Fruit fly (Drosophila melanogaster) whole organism, prepupa: Measurements from ENCODE around the gene Spn28Db.
A peak's percentile ranks its signal among the peaks of the same experiment; 100 is the strongest.

Experiments used
- Blimp-1 ChIP-seq: fragments of 200-800 bp; sonication (Bioruptor generic); optimal IDR thresholded peaks from 3 replicates; lab custom pipeline; 2017; ENCODE audit warnings: missing biosample characterization, missing genetic modification characterization, mild to moderate bottlenecking, moderate library complexity, missing genetic modification reagents
- CG10631 ChIP-seq: fragments of 200-800 bp; sonication (Bioruptor generic); optimal IDR thresholded peaks from 2 replicates; lab custom pipeline; 2016; ENCODE audit warnings: missing biosample characterization, missing genetic modification characterization
- CG10669 ChIP-seq: fragments of 200-800 bp; sonication (Bioruptor generic); optimal IDR thresholded peaks from 3 replicates; lab custom pipeline; 2018; ENCODE audit warnings: missing biosample characterization, mild to moderate bottlenecking, missing genetic modification characterization, moderate library complexity
- CG11762 ChIP-seq: fragments of 200-800 bp; sonication (Bioruptor generic); optimal IDR thresholded peaks from 3 replicates; lab custom pipeline; 2016; ENCODE audit warnings: missing biosample characterization, missing genetic modification characterization; ENCODE audit not compliant: insufficient read depth
- CG11902 ChIP-seq: fragments of 200-800 bp; sonication (Bioruptor generic); optimal IDR thresholded peaks from 3 replicates; lab custom pipeline; 2016; ENCODE audit warnings: missing biosample characterization, missing genetic modification characterization
- CG15336 ChIP-seq: fragments of 200-800 bp; sonication (Bioruptor generic); IDR thresholded peaks from 2 replicates; pipeline ENCODE4 v1.3.6; 2022; ENCODE audit warnings: missing biosample characterization, missing genetic modification characterization
- CG16779 ChIP-seq: fragments of 200-800 bp; sonication (Bioruptor generic); optimal IDR thresholded peaks from 3 replicates; lab custom pipeline; 2017; ENCODE audit warnings: missing biosample characterization, mild to moderate bottlenecking, missing genetic modification characterization
- CG3032 ChIP-seq: fragments of 200-800 bp; optimal IDR thresholded peaks from 2 replicates; lab custom pipeline; 2019; ENCODE audit warnings: missing biosample characterization, mild to moderate bottlenecking, missing genetic modification characterization, moderate library complexity
- CG31627 ChIP-seq: fragments of 200-800 bp; sonication (Bioruptor generic); optimal IDR thresholded peaks from 3 replicates; lab custom pipeline; 2016; ENCODE audit warnings: missing biosample characterization, missing genetic modification characterization
- CG32006 ChIP-seq: fragments of 200-800 bp; sonication (Bioruptor generic); optimal IDR thresholded peaks from 3 replicates; lab custom pipeline; 2017; ENCODE audit warnings: missing biosample characterization, mild to moderate bottlenecking, missing genetic modification characterization
- CG34406 ChIP-seq: fragments of 200-800 bp; sonication (Bioruptor generic); optimal IDR thresholded peaks from 3 replicates; lab custom pipeline; 2016; ENCODE audit warnings: missing biosample characterization, missing genetic modification characterization
- CG3919 ChIP-seq: fragments of 200-800 bp; sonication (Bioruptor generic); optimal IDR thresholded peaks from 3 replicates; lab custom pipeline; 2016; ENCODE audit warnings: missing biosample characterization, missing genetic modification characterization
- CG4318 ChIP-seq: fragments of 200-800 bp; sonication (Bioruptor generic); optimal IDR thresholded peaks from 3 replicates; lab custom pipeline; 2017; ENCODE audit warnings: missing biosample characterization, mild to moderate bottlenecking, missing genetic modification characterization
- CG6163 ChIP-seq: fragments of 200-800 bp; sonication (Bioruptor generic); IDR thresholded peaks from 3 replicates; pipeline ENCODE4 v1.3.6; 2022; ENCODE audit warnings: missing biosample characterization, missing genetic modification characterization
- CG6276 ChIP-seq: fragments of 200-800 bp; sonication (Bioruptor generic); optimal IDR thresholded peaks from 2 replicates; lab custom pipeline; 2017; ENCODE audit warnings: missing biosample characterization, mild to moderate bottlenecking, missing genetic modification characterization
- CG6792 ChIP-seq: fragments of 200-800 bp; sonication (Bioruptor generic); optimal IDR thresholded peaks from 3 replicates; lab custom pipeline; 2016; ENCODE audit warnings: missing biosample characterization, missing genetic modification characterization
- CG6808 ChIP-seq: fragments of 200-800 bp; sonication (Bioruptor generic); optimal IDR thresholded peaks from 3 replicates; lab custom pipeline; 2017; ENCODE audit warnings: missing biosample characterization, missing genetic modification characterization, mild to moderate bottlenecking, moderate library complexity, missing genetic modification reagents
- CG6854 ChIP-seq: fragments of 200-800 bp; sonication (Bioruptor generic); optimal IDR thresholded peaks from 2 replicates; lab custom pipeline; 2017; ENCODE audit warnings: missing biosample characterization, mild to moderate bottlenecking, missing genetic modification characterization
- CG8119 ChIP-seq: fragments of 200-800 bp; sonication (Bioruptor generic); IDR thresholded peaks from 3 replicates; pipeline ENCODE4 v1.3.6; 2022; ENCODE audit warnings: missing biosample characterization, missing genetic modification characterization
- CG8319 ChIP-seq: fragments of 200-800 bp; sonication (Bioruptor generic); optimal IDR thresholded peaks from 3 replicates; lab custom pipeline; 2016; ENCODE audit warnings: missing biosample characterization, missing genetic modification characterization
- CG8632 ChIP-seq: fragments of 200-800 bp; sonication (Bioruptor generic); optimal IDR thresholded peaks from 3 replicates; lab custom pipeline; 2016; ENCODE audit warnings: missing biosample characterization, missing genetic modification characterization
- Eip75B ChIP-seq: fragments of 200-800 bp; sonication (Bioruptor generic); optimal IDR thresholded peaks from 3 replicates; lab custom pipeline; 2016; ENCODE audit warnings: missing biosample characterization, missing genetic modification characterization
- Eip93F ChIP-seq: fragments of 200-800 bp; sonication (Bioruptor generic); optimal IDR thresholded peaks from 2 replicates; lab custom pipeline; 2016; ENCODE audit warnings: missing biosample characterization, mild to moderate bottlenecking, missing genetic modification characterization
- Ets21C ChIP-seq: fragments of 200-800 bp; sonication (Bioruptor generic); optimal IDR thresholded peaks from 3 replicates; lab custom pipeline; 2016; ENCODE audit warnings: missing biosample characterization, missing genetic modification characterization
- Gug ChIP-seq: fragments of 200-800 bp; sonication (Bioruptor generic); IDR thresholded peaks from 2 replicates; pipeline ENCODE4 v1.3.6; 2022; ENCODE audit warnings: missing biosample characterization, missing genetic modification characterization
- Hr39 ChIP-seq: fragments of 200-800 bp; sonication (Bioruptor generic); optimal IDR thresholded peaks from 2 replicates; lab custom pipeline; 2016; ENCODE audit warnings: missing biosample characterization, missing genetic modification characterization
- Hr4 ChIP-seq: fragments of 200-800 bp; sonication (Bioruptor generic); optimal IDR thresholded peaks from 3 replicates; lab custom pipeline; 2016; ENCODE audit warnings: missing biosample characterization, missing genetic modification characterization
- Lpt ChIP-seq: fragments of 200-800 bp; sonication (Bioruptor generic); optimal IDR thresholded peaks from 3 replicates; lab custom pipeline; 2016; ENCODE audit warnings: missing biosample characterization, missing genetic modification characterization
- OdsH ChIP-seq: fragments of 200-800 bp; sonication (Bioruptor generic); optimal IDR thresholded peaks from 3 replicates; lab custom pipeline; 2016; ENCODE audit warnings: missing biosample characterization, missing genetic modification characterization
- Smox ChIP-seq: fragments of 200-800 bp; sonication (Bioruptor generic); optimal IDR thresholded peaks from 3 replicates; lab custom pipeline; 2016; ENCODE audit warnings: missing biosample characterization, missing genetic modification characterization
- Sox102F ChIP-seq: fragments of 200-800 bp; sonication (Bioruptor generic); optimal IDR thresholded peaks from 2 replicates; lab custom pipeline; 2016; ENCODE audit warnings: missing biosample characterization, mild to moderate bottlenecking, missing genetic modification characterization
- Sox14 ChIP-seq: fragments of 200-800 bp; sonication (Bioruptor generic); optimal IDR thresholded peaks from 3 replicates; lab custom pipeline; 2016; ENCODE audit warnings: missing biosample characterization, missing genetic modification characterization
- achi ChIP-seq: fragments of 200-800 bp; sonication (Bioruptor generic); optimal IDR thresholded peaks from 3 replicates; lab custom pipeline; 2016; ENCODE audit warnings: missing biosample characterization, missing genetic modification characterization
- acj6 ChIP-seq: fragments of 200-800 bp; sonication (Bioruptor generic); optimal IDR thresholded peaks from 3 replicates; lab custom pipeline; 2016; ENCODE audit warnings: missing biosample characterization, missing genetic modification characterization
- dac ChIP-seq: fragments of 200-800 bp; sonication (Bioruptor generic); optimal IDR thresholded peaks from 2 replicates; lab custom pipeline; 2017; ENCODE audit warnings: missing biosample characterization, mild to moderate bottlenecking, missing genetic modification characterization
- dsx ChIP-seq: fragments of 200-800 bp; optimal IDR thresholded peaks from 3 replicates; lab custom pipeline; 2019; ENCODE audit warnings: missing biosample characterization, mild to moderate bottlenecking, missing genetic modification characterization, moderate library complexity; ENCODE audit not compliant: poor library complexity, severe bottlenecking
- esn ChIP-seq: fragments of 200-800 bp; sonication (Bioruptor generic); optimal IDR thresholded peaks from 2 replicates; lab custom pipeline; 2016; ENCODE audit warnings: missing biosample characterization, mild to moderate bottlenecking, missing genetic modification characterization, moderate library complexity
- fd59A ChIP-seq: fragments of 200-800 bp; sonication (Bioruptor generic); optimal IDR thresholded peaks from 2 replicates; lab custom pipeline; 2017; ENCODE audit warnings: missing biosample characterization, mild to moderate bottlenecking, missing genetic modification characterization, missing genetic modification reagents
- fkh ChIP-seq: fragments of 200-800 bp; sonication (Bioruptor generic); optimal IDR thresholded peaks from 3 replicates; lab custom pipeline; 2017; ENCODE audit warnings: missing biosample characterization, mild to moderate bottlenecking, missing genetic modification characterization, moderate library complexity
- lz ChIP-seq: fragments of 200-800 bp; sonication (Bioruptor generic); optimal IDR thresholded peaks from 3 replicates; lab custom pipeline; 2016; ENCODE audit warnings: missing biosample characterization, missing genetic modification characterization
- net ChIP-seq: fragments of 200-800 bp; sonication (Bioruptor generic); optimal IDR thresholded peaks from 3 replicates; lab custom pipeline; 2016; ENCODE audit warnings: missing biosample characterization, missing genetic modification characterization
- pdm3 ChIP-seq: fragments of 200-800 bp; sonication (Bioruptor generic); optimal IDR thresholded peaks from 3 replicates; lab custom pipeline; 2016; ENCODE audit warnings: missing biosample characterization, missing genetic modification characterization
- salr ChIP-seq, 2 experiments: fragments of 200-800 bp; sonication (Bioruptor generic); optimal IDR thresholded peaks; 3 replicates each; lab custom pipeline; 2016 to 2018; ENCODE audit warnings: missing biosample characterization in 2 of 2, missing genetic modification characterization in 2 of 2, mild to moderate bottlenecking in 1 of 2
- ss ChIP-seq, 2 experiments: fragments of 200-800 bp; sonication (Bioruptor generic); optimal IDR thresholded peaks; 2 replicates in 1 of 2; 3 replicates in 1 of 2; lab custom pipeline; 2017 to 2018; ENCODE audit warnings: mild to moderate bottlenecking in 2 of 2, missing biosample characterization in 2 of 2, missing genetic modification characterization in 2 of 2, moderate library complexity in 1 of 2
- topi ChIP-seq: fragments of 200-800 bp; sonication (Bioruptor generic); optimal IDR thresholded peaks from 3 replicates; lab custom pipeline; 2016; ENCODE audit warnings: missing biosample characterization, missing genetic modification characterization

The Spn28Db gene

DNA sequence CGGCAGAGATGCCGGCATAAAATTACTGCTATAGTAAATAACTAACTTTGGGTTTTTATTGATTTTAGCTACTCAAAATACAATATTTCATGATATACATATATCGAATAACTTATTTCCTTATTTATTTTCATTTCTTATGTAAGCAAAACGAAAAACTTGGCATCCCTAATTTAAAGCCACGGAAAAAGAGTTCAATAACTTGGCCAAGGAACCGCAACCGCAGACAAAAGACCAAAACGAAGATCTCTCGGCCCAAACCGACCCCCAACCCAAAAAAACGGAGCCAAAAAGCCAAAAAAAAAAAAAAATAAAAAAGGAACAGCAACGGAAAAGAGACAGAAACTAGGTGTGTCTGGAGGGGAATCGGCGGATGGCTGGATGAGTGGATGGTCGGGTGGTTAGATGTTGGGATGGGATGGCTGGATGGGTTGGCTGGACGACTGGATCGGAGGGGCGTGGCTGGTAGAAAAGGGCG lies 18.9 kb upstream of the Spn28Db start (continued):
- peak; percentile 33 for TF ChIP-seq CG6854 (GFP tag; lab: Kevin White, UChicago)
- TF ChIP-seq CG6792 (GFP tag; lab: Kevin White, UChicago) = peak; percentile 5
- TF ChIP-seq Blimp-1 (GFP tag; lab: Kevin White, UChicago) = peak; percentile 36
- TF ChIP-seq CG6808 (GFP tag; lab: Kevin White, UChicago) = peak; percentile 52
- TF ChIP-seq acj6 (GFP tag; lab: Kevin White, UChicago) = peak; percentile 11
- TF ChIP-seq CG6276 (GFP tag; lab: Kevin White, UChicago) = no peak
- TF ChIP-seq Lpt (GFP tag; lab: Kevin White, UChicago) = no peak
- no peak for TF ChIP-seq CG32006 (GFP tag; lab: Kevin White, UChicago)
- peak; percentile 74 for TF ChIP-seq topi
- TF ChIP-seq Gug (GFP tag; lab: Robert Waterston, UW) = no peak
- TF ChIP-seq salr (GFP tag; optimal IDR thresholded peaks at IDR 0.05; lab: Kevin White, UChicago) = no peak
- peak; percentile 25 for TF ChIP-seq CG10669 (GFP tag; lab: Kevin White, UChicago)
- TF ChIP-seq CG11902 = no peak
- TF ChIP-seq fkh (GFP tag; lab: Kevin White, UChicago) = no peak
- TF ChIP-seq, all 60 proteins: peak for 35

DNA sequence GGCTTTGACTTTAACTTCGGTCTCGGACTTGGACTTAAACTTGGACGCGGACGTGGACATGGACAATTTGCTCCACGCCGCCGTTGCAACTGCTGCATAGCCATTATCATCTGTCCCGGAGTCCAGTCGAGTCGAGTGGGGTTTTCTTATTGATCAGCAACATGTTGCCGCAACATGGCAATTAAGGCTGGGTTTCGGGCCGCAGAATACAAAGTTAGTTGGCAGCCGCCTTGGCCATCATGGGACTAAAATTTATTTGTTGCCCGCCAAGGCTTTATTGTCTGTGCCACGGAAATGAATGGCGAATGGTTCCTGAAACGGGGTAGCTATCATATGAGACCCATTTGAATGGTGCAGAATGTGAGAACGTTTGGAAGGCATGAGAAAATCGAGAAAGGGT lies 11.3 kb upstream of the Spn28Db start:
- peak; percentile 86 for TF ChIP-seq dsx
- no peak for TF ChIP-seq Eip75B (GFP tag; lab: Kevin White, UChicago)
- TF ChIP-seq topi = no peak
- TF ChIP-seq CG34406 (GFP tag; lab: Kevin White, UChicago) = no peak
- TF ChIP-seq CG6163 = 0 out of 3 replicates have a peak, but pooled peaks have one; percentile 10

DNA sequence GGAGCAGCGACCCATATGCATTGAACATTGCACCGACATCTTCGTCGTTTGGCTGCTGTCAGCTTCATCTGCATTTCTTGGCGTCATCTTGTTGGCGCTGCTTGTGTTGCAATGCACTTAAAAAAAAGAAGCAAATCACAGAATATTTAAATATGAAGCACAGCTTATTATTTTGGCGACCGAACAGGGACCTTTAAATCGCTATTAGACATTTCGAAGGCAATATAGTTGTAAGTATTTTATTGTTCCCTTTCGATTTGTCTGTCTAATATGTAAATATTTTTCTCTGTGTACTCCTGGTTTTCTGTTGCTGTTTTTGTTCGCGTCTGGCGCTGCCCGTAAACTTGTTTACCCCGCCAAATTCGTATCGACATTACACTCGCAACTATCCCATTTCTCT lies 9.4 kb upstream of the Spn28Db start:
- peak; percentile 97 for TF ChIP-seq CG15336 (GFP tag; lab: Robert Waterston, UW)
- TF ChIP-seq Gug (GFP tag; lab: Robert Waterston, UW) = peak; percentile 88
- TF ChIP-seq achi (GFP tag; lab: Kevin White, UChicago) = peak; percentile 96
- peak; percentile 94 for TF ChIP-seq OdsH
- TF ChIP-seq Hr4 (GFP tag; lab: Kevin White, UChicago) = peak; percentile 99
- TF ChIP-seq Smox (GFP tag; lab: Kevin White, UChicago) = peak; percentile 82
- TF ChIP-seq Hr39 (GFP tag; lab: Kevin White, UChicago) = peak; percentile 83
- peak; percentile 97 for TF ChIP-seq dsx
- TF ChIP-seq Sox14 (GFP tag; lab: Kevin White, UChicago) = peak; percentile 95
- TF ChIP-seq CG4318 (GFP tag; lab: Kevin White, UChicago) = peak; percentile 95
- peak; percentile 95 for TF ChIP-seq pdm3 (GFP tag; lab: Kevin White, UChicago)
- TF ChIP-seq ss (GFP tag; optimal IDR thresholded peaks at IDR 0.05; lab: Kevin White, UChicago) = peak; percentile 95 to 96
- peak; percentile 97 for TF ChIP-seq CG3919 (GFP tag; lab: Kevin White, UChicago)
- peak; percentile 95 for TF ChIP-seq Lpt (GFP tag; lab: Kevin White, UChicago)
- TF ChIP-seq fkh (GFP tag; lab: Kevin White, UChicago) = no peak
- TF ChIP-seq CG31627 (GFP tag; lab: Kevin White, UChicago) = peak; percentile 84
- peak; percentile 88 for TF ChIP-seq lz (GFP tag; lab: Kevin White, UChicago)
- TF ChIP-seq fd59A = peak; percentile 97
- peak; percentile 93 for TF ChIP-seq acj6 (GFP tag; lab: Kevin White, UChicago)
- peak; percentile 89 for TF ChIP-seq CG6854 (GFP tag; lab: Kevin White, UChicago)
- TF ChIP-seq CG3032 (tag; lab: Kevin White, UChicago) = peak; percentile 97
- TF ChIP-seq topi = peak; percentile 91
- peak; percentile 90 for TF ChIP-seq CG11902
- peak; percentile 97 for TF ChIP-seq CG8119 (GFP tag; lab: Robert Waterston, UW)
- peak; percentile 74 for TF ChIP-seq Ets21C (GFP tag; lab: Kevin White, UChicago)
- peak; percentile 89 for TF ChIP-seq CG16779 (tag; lab: Kevin White, UChicago)
- peak; percentile 89 for TF ChIP-seq CG8319 (GFP tag; lab: Kevin White, UChicago)
- TF ChIP-seq Sox102F (GFP tag; lab: Kevin White, UChicago) = peak; percentile 86
- TF ChIP-seq CG10631 (GFP tag; lab: Kevin White, UChicago) = peak; percentile 95
- peak; percentile 94 for TF ChIP-seq net (GFP tag; lab: Kevin White, UChicago)
- peak; percentile 91 for TF ChIP-seq CG11762 (GFP tag; lab: Kevin White, UChicago)
- peak; percentile 98 for TF ChIP-seq CG32006 (GFP tag; lab: Kevin White, UChicago)
- TF ChIP-seq Eip93F (GFP tag; lab: Kevin White, UChicago) = no peak
- peak; percentile 98 for TF ChIP-seq CG6163
- TF ChIP-seq dac (GFP tag; lab: Kevin White, UChicago) = peak; percentile 96
- peak; percentile 91 for TF ChIP-seq CG8632 (GFP tag; lab: Kevin White, UChicago)
- TF ChIP-seq esn (GFP tag; lab: Kevin White, UChicago) = peak; percentile 91
